Worm (Caenorhabditis elegans) whole organism, L4 larva: ENCODE measurements around the gene F59E12.15.

Experiments
- F10B5.3 ChIP-seq: sonication (generic microtip); optimal IDR thresholded peaks from 2 replicates; lab custom pipeline; 2016; ENCODE audit warnings: mild to moderate bottlenecking, missing genetic modification characterization, missing compliant biosample characterization
- F37D6.2 ChIP-seq: sonication (generic microtip); optimal IDR thresholded peaks from 2 replicates; lab custom pipeline; 2016; ENCODE audit warnings: mild to moderate bottlenecking, missing genetic modification characterization, missing compliant biosample characterization
- F49E8.2 ChIP-seq: sonication (generic microtip); optimal IDR thresholded peaks from 2 replicates; lab custom pipeline; 2016; ENCODE audit warnings: missing compliant biosample characterization, mild to moderate bottlenecking, missing genetic modification characterization, borderline replicate concordance
- R02D3.7 ChIP-seq: fragments of 150-350 bp; sonication (generic microtip); optimal IDR thresholded peaks from 3 replicates; lab custom pipeline; 2014; ENCODE audit warnings: missing biosample characterization, missing genetic modification characterization
- Y5F2A.4 ChIP-seq: fragments of 200-800 bp; sonication (Bioruptor generic); optimal IDR thresholded peaks from 2 replicates; lab custom pipeline; 2018; ENCODE audit warnings: mild to moderate bottlenecking, missing genetic modification characterization, missing compliant biosample characterization
- ZK337.2 ChIP-seq: fragments of 200-800 bp; sonication (Bioruptor generic); IDR thresholded peaks from 2 replicates; pipeline ENCODE4 v1.3.6; 2022; ENCODE audit warnings: missing genetic modification reagents, missing genetic modification characterization, missing compliant biosample characterization
- ZK546.5 ChIP-seq, 2 experiments: sonication (generic microtip); optimal IDR thresholded peaks; 2 replicates each; lab custom pipeline; 2017; ENCODE audit warnings: missing biosample characterization in 2 of 2, missing genetic modification characterization in 2 of 2
- ces-1 ChIP-seq: fragments of 150-350 bp; sonication (generic microtip); optimal IDR thresholded peaks from 4 replicates; lab custom pipeline; 2014; ENCODE audit warnings: missing biosample characterization, missing genetic modification reagents, missing genetic modification characterization
- daf-12 ChIP-seq: fragments of 150-350 bp; optimal IDR thresholded peaks from 2 replicates; lab custom pipeline; 2014; ENCODE audit warnings: missing biosample characterization, missing genetic modification reagents, missing genetic modification characterization
- daf-16 ChIP-seq, 3 experiments: sonication (generic microtip); optimal IDR thresholded peaks; 2 replicates each; lab custom pipeline; 2016 to 2017; ENCODE audit warnings: missing genetic modification characterization in 3 of 3, missing genetic modification reagents in 3 of 3, mild to moderate bottlenecking in 2 of 3, missing compliant biosample characterization in 2 of 3, missing biosample characterization in 1 of 3, moderate library complexity in 1 of 3
- daf-19 ChIP-seq: fragments of 200-800 bp; sonication (Bioruptor generic); conservative IDR thresholded peaks from 2 replicates; pipeline ENCODE4 v1.3.6; 2022; ENCODE audit warnings: missing genetic modification characterization, missing compliant biosample characterization
- daf-8 ChIP-seq: fragments of 200-800 bp; sonication (Bioruptor generic); IDR thresholded peaks from 2 replicates; pipeline ENCODE4 v1.3.6; 2022; ENCODE audit warnings: missing genetic modification characterization, missing compliant biosample characterization
- dmd-6 ChIP-seq: fragments of 200-800 bp; sonication (Bioruptor generic); IDR thresholded peaks from 2 replicates; pipeline ENCODE4 v1.3.6; 2022; ENCODE audit warnings: missing genetic modification reagents, missing genetic modification characterization, missing compliant biosample characterization
- dpl-1 ChIP-seq: fragments of 150-350 bp; optimal IDR thresholded peaks from 2 replicates; lab custom pipeline; 2014; ENCODE audit warnings: missing biosample characterization, missing genetic modification reagents, missing genetic modification characterization
- egl-27 ChIP-seq: sonication (generic microtip); optimal IDR thresholded peaks from 3 replicates; lab custom pipeline; 2017; ENCODE audit warnings: missing biosample characterization, missing genetic modification reagents, missing genetic modification characterization
- egl-43 ChIP-seq: fragments of 200-800 bp; sonication (Bioruptor generic); IDR thresholded peaks from 2 replicates; pipeline ENCODE4 v1.3.6; 2022; ENCODE audit warnings: missing genetic modification reagents, missing genetic modification characterization, missing compliant biosample characterization
- fos-1 ChIP-seq: fragments of 150-350 bp; optimal IDR thresholded peaks from 2 replicates; lab custom pipeline; 2014; ENCODE audit warnings: missing biosample characterization, missing genetic modification characterization
- gei-8 ChIP-seq: fragments of 200-800 bp; sonication (Bioruptor generic); optimal IDR thresholded peaks from 2 replicates; lab custom pipeline; 2018; ENCODE audit warnings: mild to moderate bottlenecking, missing genetic modification characterization, missing compliant biosample characterization
- hlh-11 ChIP-seq: fragments of 200-800 bp; sonication (Bioruptor generic); optimal IDR thresholded peaks from 2 replicates; lab custom pipeline; 2018; ENCODE audit warnings: mild to moderate bottlenecking, missing genetic modification characterization, missing compliant biosample characterization
- jun-1 ChIP-seq: fragments of 150-350 bp; optimal IDR thresholded peaks from 2 replicates; lab custom pipeline; 2014; ENCODE audit warnings: missing biosample characterization, missing genetic modification reagents, missing genetic modification characterization
- lim-7 ChIP-seq: fragments of 200-800 bp; sonication (Bioruptor generic); IDR thresholded peaks from 2 replicates; pipeline ENCODE4 v1.3.6; 2022; ENCODE audit warnings: missing genetic modification characterization, missing compliant biosample characterization
- lin-1 ChIP-seq: fragments of 200-800 bp; sonication (Bioruptor generic); IDR thresholded peaks from 2 replicates; pipeline ENCODE4 v1.3.6; 2022; ENCODE audit warnings: missing genetic modification reagents, missing genetic modification characterization, missing compliant biosample characterization
- lin-15B ChIP-seq: fragments of 150-350 bp; sonication (generic microtip); optimal IDR thresholded peaks from 3 replicates; lab custom pipeline; 2014; ENCODE audit warnings: missing biosample characterization, missing genetic modification characterization
- lin-29 ChIP-seq: fragments of 200-800 bp; sonication (Bioruptor generic); IDR thresholded peaks from 2 replicates; pipeline ENCODE4 v1.3.6; 2022; ENCODE audit warnings: missing genetic modification reagents, missing genetic modification characterization, missing compliant biosample characterization
- lir-3 ChIP-seq: sonication (generic microtip); optimal IDR thresholded peaks from 2 replicates; lab custom pipeline; 2016; ENCODE audit warnings: mild to moderate bottlenecking, missing genetic modification characterization, missing compliant biosample characterization
- lsy-2 ChIP-seq, 2 experiments: fragments of 150-350 bp in 1 of 2; sonication (generic microtip) in 1 of 2; optimal IDR thresholded peaks; 2 replicates each; lab custom pipeline; 2014 to 2017; ENCODE audit warnings: missing biosample characterization in 2 of 2, missing genetic modification characterization in 2 of 2
- madf-5 ChIP-seq, 2 experiments: fragments of 200-800 bp; sonication (Bioruptor generic); IDR thresholded peaks; 2 replicates each; pipeline ENCODE4 v1.3.6; 2022; ENCODE audit warnings: missing compliant biosample characterization in 2 of 2, missing genetic modification characterization in 2 of 2
- mdl-1 ChIP-seq, 2 experiments: fragments of 150-350 bp in 1 of 2; sonication (generic microtip) in 1 of 2; optimal IDR thresholded peaks; 2 replicates each; lab custom pipeline; 2014 to 2017; ENCODE audit warnings: missing biosample characterization in 2 of 2, missing genetic modification characterization in 2 of 2
- mdt-29 ChIP-seq: fragments of 200-800 bp; sonication (Bioruptor generic); IDR thresholded peaks from 2 replicates; pipeline ENCODE4 v1.3.6; 2022; ENCODE audit warnings: missing genetic modification reagents, missing genetic modification characterization, missing compliant biosample characterization
- mep-1 ChIP-seq: fragments of 150-350 bp; sonication (generic microtip); optimal IDR thresholded peaks from 3 replicates; lab custom pipeline; 2014; ENCODE audit warnings: missing biosample characterization, missing genetic modification characterization
- mxl-3 ChIP-seq: fragments of 200-800 bp; sonication (Bioruptor generic); optimal IDR thresholded peaks from 2 replicates; lab custom pipeline; 2018; ENCODE audit warnings: mild to moderate bottlenecking, missing genetic modification characterization, missing compliant biosample characterization
- nhr-11 ChIP-seq: fragments of 150-350 bp; optimal IDR thresholded peaks from 2 replicates; lab custom pipeline; 2014; ENCODE audit warnings: missing biosample characterization, missing genetic modification characterization
- nhr-42 ChIP-seq: fragments of 200-800 bp; sonication (Bioruptor generic); IDR thresholded peaks from 2 replicates; pipeline ENCODE4 v1.3.6; 2022; ENCODE audit warnings: missing genetic modification characterization, missing compliant biosample characterization
- nhr-48 ChIP-seq: sonication (generic microtip); optimal IDR thresholded peaks from 2 replicates; lab custom pipeline; 2016; ENCODE audit warnings: mild to moderate bottlenecking, missing genetic modification characterization, missing compliant biosample characterization
- pha-4 ChIP-seq, 2 experiments: fragments of 150-350 bp in 1 of 2; fragments of 200-800 bp in 1 of 2; sonication (Bioruptor generic) in 1 of 2; IDR thresholded peaks in 1 of 2; optimal IDR thresholded peaks in 1 of 2; 2 replicates each; pipeline versions ENCODE4 v1.3.6 to Lab custom; 2014 to 2022; ENCODE audit warnings: missing genetic modification characterization in 2 of 2, missing genetic modification reagents in 2 of 2, missing biosample characterization in 1 of 2, missing compliant biosample characterization in 1 of 2
- php-3 ChIP-seq: fragments of 200-800 bp; sonication (Bioruptor generic); IDR thresholded peaks from 2 replicates; pipeline ENCODE4 v1.3.6; 2022; ENCODE audit warnings: missing genetic modification reagents, missing genetic modification characterization, missing compliant biosample characterization
- rbr-2 ChIP-seq: sonication (generic microtip); optimal IDR thresholded peaks from 2 replicates; lab custom pipeline; 2016; ENCODE audit warnings: missing genotype, missing genetic modification characterization, missing compliant biosample characterization
- sdz-12 ChIP-seq: fragments of 200-800 bp; sonication (Bioruptor generic); optimal IDR thresholded peaks from 2 replicates; lab custom pipeline; 2018; ENCODE audit warnings: mild to moderate bottlenecking, missing genetic modification characterization, missing compliant biosample characterization
- set-16 ChIP-seq: fragments of 200-800 bp; sonication (Bioruptor generic); IDR thresholded peaks from 2 replicates; pipeline ENCODE4 v1.3.6; 2022; ENCODE audit warnings: missing genetic modification reagents, missing genetic modification characterization, missing compliant biosample characterization
- skn-1 ChIP-seq: fragments of 150-350 bp; optimal IDR thresholded peaks from 2 replicates; lab custom pipeline; 2014; ENCODE audit warnings: missing biosample characterization, missing genetic modification characterization
- snpc-1.2 ChIP-seq: fragments of 200-800 bp; sonication (Bioruptor generic); IDR thresholded peaks from 2 replicates; pipeline ENCODE4 v1.3.6; 2022; ENCODE audit warnings: missing genetic modification reagents, missing genetic modification characterization, missing compliant biosample characterization
- spr-3 ChIP-seq: fragments of 200-800 bp; sonication (Bioruptor generic); optimal IDR thresholded peaks from 2 replicates; lab custom pipeline; 2018; ENCODE audit warnings: mild to moderate bottlenecking, missing genetic modification characterization, missing compliant biosample characterization
- tag-97 ChIP-seq: fragments of 200-800 bp; sonication (Bioruptor generic); IDR thresholded peaks from 2 replicates; pipeline ENCODE4 v1.3.6; 2022; ENCODE audit warnings: missing genetic modification characterization, missing compliant biosample characterization
- unc-130 ChIP-seq: sonication (generic microtip); optimal IDR thresholded peaks from 2 replicates; lab custom pipeline; 2016; ENCODE audit warnings: missing genetic modification reagents, missing genetic modification characterization, missing compliant biosample characterization
- unc-39 ChIP-seq: sonication (generic microtip); optimal IDR thresholded peaks from 2 replicates; lab custom pipeline; 2017; ENCODE audit warnings: missing biosample characterization, missing genetic modification characterization
- zag-1 ChIP-seq: fragments of 150-350 bp; optimal IDR thresholded peaks from 2 replicates; lab custom pipeline; 2014; ENCODE audit warnings: missing biosample characterization, missing genetic modification characterization
- zip-11 ChIP-seq: fragments of 200-800 bp; sonication (Bioruptor generic); IDR thresholded peaks from 2 replicates; pipeline ENCODE4 v1.3.6; 2022; ENCODE audit warnings: missing genetic modification characterization, missing compliant biosample characterization
- zip-2 ChIP-seq: fragments of 150-350 bp; optimal IDR thresholded peaks from 2 replicates; lab custom pipeline; 2014; ENCODE audit warnings: missing biosample characterization, missing genetic modification characterization
- ztf-11 ChIP-seq: fragments of 150-350 bp; optimal IDR thresholded peaks from 2 replicates; lab custom pipeline; 2014; ENCODE audit warnings: missing biosample characterization, missing genetic modification characterization
- ztf-7 ChIP-seq: fragments of 150-350 bp; optimal IDR thresholded peaks from 2 replicates; lab custom pipeline; 2014; ENCODE audit warnings: missing biosample characterization, missing genetic modification characterization

F59E12.15 gene

ce11 chrII:5599326-5600044 is 28.7 kb downstream of the F59E12.15 start, which contains the start of gene C17G10.10 (continued):
- TF ChIP-seq zip-11 (no peak), mdl-1 (tag; optimal IDR thresholded peaks at IDR 0.05; lab: Kevin White, UChicago) (peak; percentile 3 to 64), hlh-11 (tag; lab: Kevin White, UChicago) (peak; percentile 76), ZK546.5 (tag; optimal IDR thresholded peaks at IDR 0.05; lab: Kevin White, UChicago) (no peak), mep-1 (peak; percentile 67), pha-4 (GFP tag; IDR thresholded peaks at IDR 0.05; lab: Robert Waterston, UW) (peak; percentile 50), pha-4 (tag; optimal IDR thresholded peaks at IDR 0.05; lab: Kevin White, UChicago) (peak; percentile 6), jun-1 (tag; lab: Kevin White, UChicago) (no peak), sdz-12 (GFP tag; lab: Kevin White, UChicago) (no peak), lin-29 (no peak), lin-1 (GFP tag; lab: Robert Waterston, UW) (peak; percentile 33; the same call in 1 of the 2 replicates), unc-39 (tag; lab: Kevin White, UChicago) (no peak), mdt-29 (GFP tag; lab: Robert Waterston, UW) (no peak), lir-3 (tag; lab: Kevin White, UChicago) (no peak), daf-19 (GFP tag; lab: Robert Waterston, UW) (no peak; the same call in 1 of the 2 replicates), mxl-3 (GFP tag; lab: Kevin White, UChicago) (peak; percentile 27), zag-1 (tag; lab: Kevin White, UChicago) (no peak), lsy-2 (tag; optimal IDR thresholded peaks at IDR 0.05; lab: Kevin White, UChicago) (peak in 1 of 2 experiments; percentile 65), nhr-42 (GFP tag; lab: Robert Waterston, UW) (peak; percentile 74), set-16 (GFP tag; lab: Robert Waterston, UW) (no peak), unc-130 (GFP tag; lab: Kevin White, UChicago) (peak; percentile 39), egl-43 (GFP tag; lab: Robert Waterston, UW) (no peak), php-3 (no peak), fos-1 (tag; lab: Kevin White, UChicago) (no peak), Y5F2A.4 (GFP tag; lab: Kevin White, UChicago) (no peak), rbr-2 (peak; percentile 67), nhr-48 (peak; percentile 66), gei-8 (no peak), daf-16 (GFP tag; optimal IDR thresholded peaks at IDR 0.05; lab: Kevin White, UChicago) (peak; percentile 35 to 79), daf-16 (tag; optimal IDR thresholded peaks at IDR 0.05; lab: Kevin White, UChicago) (peak; percentile 82), ces-1 (GFP tag; lab: Kevin White, UChicago) (no peak), zip-2 (tag; lab: Kevin White, UChicago) (no peak), F10B5.3 (tag; lab: Kevin White, UChicago) (peak; percentile 24), spr-3 (GFP tag; lab: Kevin White, UChicago) (peak; percentile 70), egl-27 (tag; lab: Kevin White, UChicago) (no peak), ztf-7 (tag; lab: Kevin White, UChicago) (peak; percentile 68), snpc-1.2 (GFP tag; lab: Robert Waterston, UW) (peak; percentile 75), daf-8 (GFP tag; lab: Robert Waterston, UW) (no peak), F37D6.2 (tag; lab: Kevin White, UChicago) (no peak), dmd-6 (GFP tag; lab: Robert Waterston, UW) (peak; percentile 72), skn-1 (tag; lab: Kevin White, UChicago) (no peak), tag-97 (GFP tag; lab: Robert Waterston, UW) (no peak), dpl-1 (GFP tag; lab: Kevin White, UChicago) (peak; percentile 36), lim-7 (GFP tag; lab: Robert Waterston, UW) (no peak), lin-15B (tag; lab: Kevin White, UChicago) (no peak), R02D3.7 (tag; lab: Kevin White, UChicago) (no peak), F49E8.2 (peak; percentile 47), madf-5 (GFP tag; IDR thresholded peaks at IDR 0.05; lab: Robert Waterston, UW) (no peak), daf-12 (tag; lab: Kevin White, UChicago) (no peak), nhr-11 (tag; lab: Kevin White, UChicago) (peak; percentile 26), ZK337.2 (GFP tag; lab: Robert Waterston, UW) (no peak), ztf-11 (tag; lab: Kevin White, UChicago) (no peak)
